Fruit fly (Drosophila melanogaster): ENCODE measurements around the gene Cpsf6.

- TF ChIP-seq shn (GFP tag; optimal IDR thresholded peaks at IDR 0.05) (no peak), rib (GFP tag; IDR thresholded peaks at IDR 0.05) (no peak), ewg (GFP tag; optimal IDR thresholded peaks at IDR 0.05) (no peak), CG1832 (GFP tag; optimal IDR thresholded peaks at IDR 0.05) (no peak), CG7271 (tag; optimal IDR thresholded peaks at IDR 0.05) (no peak), CG4854 (GFP tag; optimal IDR thresholded peaks at IDR 0.05) (no peak), CG11696 (GFP tag; IDR thresholded peaks at IDR 0.05) (no peak), vvl (GFP tag; IDR thresholded peaks at IDR 0.05) (no peak), CG2129 (GFP tag; IDR thresholded peaks at IDR 0.05; ENCODE audit: partially characterized antibody) (no peak), Mad (GFP tag; optimal IDR thresholded peaks at IDR 0.05) (no peak), en (GFP tag; optimal IDR thresholded peaks at IDR 0.05) (no peak), CG11085 (GFP tag; IDR thresholded peaks at IDR 0.05) (no peak)
These were observed 30.0 kb downstream of the Cpsf6 start for dm6 chr3L:8285291-8285690.

All from whole organism, embryonic.